Fruit fly (Drosophila melanogaster): Measurements from ENCODE around the gene Remo.

Gene Remo

DNA sequence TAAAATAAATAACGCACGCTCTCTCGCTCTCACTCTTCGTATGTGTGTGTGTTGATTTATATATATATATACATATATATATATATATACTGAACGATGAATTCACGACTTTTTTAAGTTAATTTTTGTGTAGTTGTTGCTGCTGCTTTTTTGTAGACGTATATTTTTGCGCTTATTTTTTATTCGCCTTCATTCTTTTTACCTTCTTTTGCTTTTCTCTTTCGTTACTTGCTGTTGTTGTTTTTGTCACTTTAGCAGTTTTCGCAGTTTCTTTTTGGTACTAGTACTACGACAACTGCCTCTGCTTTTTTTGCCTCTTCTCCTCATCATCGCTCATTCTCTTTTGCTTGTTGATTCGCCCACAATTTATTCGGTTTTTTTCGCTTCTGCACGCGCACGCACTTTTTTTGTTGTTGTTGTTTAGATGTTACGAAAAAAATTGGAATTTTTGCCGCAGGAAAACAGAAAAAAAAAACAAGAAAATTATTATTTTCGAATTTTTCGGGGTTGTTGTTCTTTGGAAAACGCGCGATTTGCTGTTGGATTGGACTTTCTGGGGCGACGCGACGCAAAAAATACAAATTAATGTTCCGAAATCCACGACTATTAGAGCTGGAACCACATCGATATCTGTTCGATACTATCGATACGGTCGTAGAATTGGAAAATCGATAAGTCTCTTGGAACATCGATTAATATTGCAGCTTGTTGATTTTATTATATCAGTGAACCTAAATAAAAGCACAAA is 2.7 kb upstream of the Remo start, which contains the start of the genes HDAC4 and CG15743 (continued):
- TF ChIP-seq luna (GFP tag; optimal IDR thresholded peaks at IDR 0.05) (no peak), CG14710 (tag; optimal IDR thresholded peaks at IDR 0.05) (peak; percentile 52), CG16813 (GFP tag; IDR thresholded peaks at IDR 0.05; ENCODE audit: partially characterized antibody) (peak; percentile 92), CG14667 (GFP tag; IDR thresholded peaks at IDR 0.05) (no peak), jigr1 (GFP tag; IDR thresholded peaks at IDR 0.05) (no peak), CG6272 (GFP tag; IDR thresholded peaks at IDR 0.05) (no peak), Max (GFP tag; optimal IDR thresholded peaks at IDR 0.05) (peak; percentile 2), CG17328 (GFP tag; IDR thresholded peaks at IDR 0.05) (no peak), sd (tag; optimal IDR thresholded peaks at IDR 0.05) (peak; percentile 8), CG2120 (GFP tag; optimal IDR thresholded peaks at IDR 0.05) (peak; percentile 8), CG10267 (tag; optimal IDR thresholded peaks at IDR 0.05) (peak; percentile 34), al (GFP tag; IDR thresholded peaks at IDR 0.05) (no peak), ftz-f1 (GFP tag; optimal IDR thresholded peaks at IDR 0.05) (no peak), CG3995 (GFP tag; optimal IDR thresholded peaks at IDR 0.05) (peak; percentile 10), CG1529 (GFP tag; optimal IDR thresholded peaks at IDR 0.05) (no peak), insv (GFP tag; optimal IDR thresholded peaks at IDR 0.05) (peak in 1 of 2 experiments; percentile 85), Stat92E (GFP tag; optimal IDR thresholded peaks at IDR 0.05) (peak in 1 of 3 experiments; percentile 53), CG34376 (GFP tag; optimal IDR thresholded peaks at IDR 0.05) (peak; percentile 37), gfzf (GFP tag; optimal IDR thresholded peaks at IDR 0.05) (peak; percentile 36), Elba2 (GFP tag; optimal IDR thresholded peaks at IDR 0.05) (no peak), CG2116 (GFP tag; optimal IDR thresholded peaks at IDR 0.05) (peak; percentile 78), knrl (GFP tag; IDR thresholded peaks at IDR 0.05; ENCODE audit: partially characterized antibody) (peak; percentile 89)

DNA sequence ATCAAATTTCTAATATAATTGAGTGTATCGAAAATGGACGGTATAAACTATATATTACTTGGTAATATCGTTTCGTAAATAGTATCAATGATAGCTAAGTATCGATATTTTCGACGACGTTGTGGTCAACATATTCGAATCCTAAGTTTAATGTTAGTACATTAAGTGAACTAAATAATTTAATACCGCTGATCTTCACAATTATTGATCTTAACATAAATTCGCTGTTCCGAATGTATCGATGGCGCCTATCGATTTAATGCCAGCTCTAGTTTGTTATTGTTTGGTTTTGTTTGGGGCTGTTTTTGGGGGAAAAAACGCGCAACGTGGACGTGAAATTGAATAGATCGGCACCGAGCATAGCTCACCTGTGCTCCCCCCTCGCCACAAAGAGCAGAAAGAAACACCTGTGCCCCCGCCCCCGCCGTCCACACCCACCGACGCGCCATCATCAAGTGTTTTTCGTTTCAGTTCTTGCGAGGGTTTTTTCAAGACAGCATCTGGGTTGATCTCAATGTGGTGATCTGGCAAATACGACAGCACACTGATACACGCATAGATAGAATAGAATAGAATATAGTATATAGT is 2.0 kb upstream of the Remo start:
- no peak for TF ChIP-seq inv (GFP tag; IDR thresholded peaks at IDR 0.05; ENCODE audit: partially characterized antibody)
- TF ChIP-seq Oaz (GFP tag; IDR thresholded peaks at IDR 0.05): no peak
- no peak for TF ChIP-seq CG13424 (tag; optimal IDR thresholded peaks at IDR 0.05)
- TF ChIP-seq CG9932 (GFP tag; IDR thresholded peaks at IDR 0.05): no peak
- no peak for TF ChIP-seq al (GFP tag; IDR thresholded peaks at IDR 0.05)
- peak; percentile 75; the same call in 2 of the 3 replicates for TF ChIP-seq CG34224 (GFP tag; IDR thresholded peaks at IDR 0.05; ENCODE audit: partially characterized antibody)
- TF ChIP-seq Taf1 (GFP tag; IDR thresholded peaks at IDR 0.05): no peak
- no peak for TF ChIP-seq CG7786 (GFP tag; optimal IDR thresholded peaks at IDR 0.05)
- no peak for TF ChIP-seq CG2120 (GFP tag; optimal IDR thresholded peaks at IDR 0.05)
- TF ChIP-seq sd (tag; optimal IDR thresholded peaks at IDR 0.05): no peak
- peak; percentile 67; the same call in 1 of the 3 replicates for TF ChIP-seq CG16813 (GFP tag; IDR thresholded peaks at IDR 0.05; ENCODE audit: partially characterized antibody)
- TF ChIP-seq Ets65A (GFP tag): peak; percentile 20
- TF ChIP-seq zen2 (GFP tag; IDR thresholded peaks at IDR 0.05; ENCODE audit: partially characterized antibody): peak; percentile 60; the same call in 1 of the 3 replicates
- no peak for TF ChIP-seq Lpt (GFP tag; optimal IDR thresholded peaks at IDR 0.05)
- TF ChIP-seq CG2116 (GFP tag; optimal IDR thresholded peaks at IDR 0.05): peak; percentile 53
- TF ChIP-seq CG12104 (GFP tag; optimal IDR thresholded peaks at IDR 0.05): no peak
- no peak for TF ChIP-seq CG33557 (GFP tag; optimal IDR thresholded peaks at IDR 0.05)
- TF ChIP-seq CG4707 (GFP tag; optimal IDR thresholded peaks at IDR 0.05): no peak
- no peak for TF ChIP-seq CG4360 (GFP tag; IDR thresholded peaks at IDR 0.05)
- 0 out of 3 replicates have a peak, but pooled peaks have one; percentile 3 for TF ChIP-seq CG6791 (GFP tag; IDR thresholded peaks at IDR 0.05; ENCODE audit: partially characterized antibody)
- no peak for TF ChIP-seq Kr (GFP tag; optimal IDR thresholded peaks at IDR 0.05)
- TF ChIP-seq lola (GFP tag; optimal IDR thresholded peaks at IDR 0.05): peak in 1 of 3 experiments; percentile 11
- no peak for TF ChIP-seq CG14050 (GFP tag; IDR thresholded peaks at IDR 0.05)
- no peak for TF ChIP-seq Hmr (GFP tag; optimal IDR thresholded peaks at IDR 0.05)
- TF ChIP-seq aop (GFP tag; IDR thresholded peaks at IDR 0.05): no peak
- TF ChIP-seq CG18764 (GFP tag; optimal IDR thresholded peaks at IDR 0.05): no peak
- TF ChIP-seq Dll (GFP tag; IDR thresholded peaks at IDR 0.05; ENCODE audit: partially characterized antibody): peak; percentile 81
- no peak for TF ChIP-seq org-1 (GFP tag; optimal IDR thresholded peaks at IDR 0.05)
- TF ChIP-seq sens (GFP tag): no peak
- TF ChIP-seq Hey (tag; optimal IDR thresholded peaks at IDR 0.05): no peak
